Fruit fly (Drosophila melanogaster): ENCODE measurements around the gene IFT57.

Gene IFT57

DNA sequence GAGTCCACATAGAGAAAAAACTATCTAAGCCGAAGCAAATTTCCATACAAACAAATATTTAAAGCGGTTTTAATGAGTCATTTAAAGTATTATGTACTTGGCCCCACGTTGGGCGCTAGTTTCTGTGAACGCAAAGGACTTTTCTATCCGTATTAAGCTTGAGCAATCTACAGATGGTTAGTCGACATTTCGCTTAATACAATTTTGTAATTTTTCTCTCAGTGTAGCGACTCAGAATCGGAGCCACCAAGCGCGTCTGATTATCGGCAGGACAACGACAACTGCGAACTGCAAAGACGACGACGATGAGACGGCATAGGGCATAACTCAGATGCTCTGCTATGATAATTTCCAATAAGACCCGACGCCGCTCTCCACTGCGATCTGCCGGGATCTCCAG is 31.8 kb downstream of the IFT57 start:
- TF ChIP-seq ttk (optimal IDR thresholded peaks at IDR 0.05) (no peak), insv (optimal IDR thresholded peaks at IDR 0.05) (no peak), h (optimal IDR thresholded peaks at IDR 0.05) (no peak), psq (optimal IDR thresholded peaks at IDR 0.05) (no peak), Sin3A (optimal IDR thresholded peaks at IDR 0.05) (no peak), Myc (optimal IDR thresholded peaks at IDR 0.05) (no peak)

DNA sequence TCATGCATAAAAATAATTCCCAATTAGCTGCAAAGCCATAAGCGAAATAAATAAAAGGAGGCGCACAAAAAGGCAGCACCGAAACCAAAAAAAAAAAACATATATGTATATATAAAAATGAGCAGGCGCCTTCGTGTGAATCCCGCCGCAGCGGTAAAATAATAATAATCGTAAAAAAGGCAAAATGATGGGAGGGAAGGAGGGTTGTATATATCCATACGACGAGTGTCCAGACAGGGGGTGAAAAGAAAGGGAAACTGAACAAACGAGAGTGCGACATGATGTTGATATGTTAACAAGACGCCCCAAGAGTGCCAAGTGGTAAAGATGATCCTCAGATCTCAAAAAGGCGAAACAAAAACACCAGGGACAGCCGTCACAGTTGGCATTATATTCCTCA is 34.0 kb downstream of the IFT57 start:
- no peak for TF ChIP-seq Myc (optimal IDR thresholded peaks at IDR 0.05)
- TF ChIP-seq Sin3A (optimal IDR thresholded peaks at IDR 0.05), result no peak
- no peak for TF ChIP-seq psq (optimal IDR thresholded peaks at IDR 0.05)
- no peak for TF ChIP-seq insv (optimal IDR thresholded peaks at IDR 0.05)
- no peak for TF ChIP-seq h (optimal IDR thresholded peaks at IDR 0.05)
- TF ChIP-seq ttk (optimal IDR thresholded peaks at IDR 0.05), result no peak

DNA sequence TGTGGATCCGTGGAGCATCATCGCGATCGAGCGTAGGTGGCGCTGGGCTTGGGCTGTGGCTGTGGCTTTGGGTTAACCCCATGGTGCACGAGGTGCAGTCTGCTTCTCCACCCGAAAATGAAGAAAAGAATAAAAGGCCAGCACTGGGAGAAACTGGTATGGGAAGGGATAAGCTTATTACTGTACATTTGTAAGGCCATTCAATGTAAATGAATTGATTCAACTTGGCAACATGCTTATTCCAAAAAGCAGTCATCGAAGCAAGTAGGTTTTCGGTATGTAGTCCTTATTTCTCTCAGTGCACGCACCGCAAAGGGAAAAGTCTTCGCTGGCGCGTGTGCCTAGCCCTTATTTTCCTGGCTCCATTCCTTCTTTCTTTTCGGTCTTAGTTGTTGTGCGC is 35.9 kb downstream of the IFT57 start:
- TF ChIP-seq psq (optimal IDR thresholded peaks at IDR 0.05), result no peak
- TF ChIP-seq h (optimal IDR thresholded peaks at IDR 0.05), result no peak
- no peak for TF ChIP-seq ttk (optimal IDR thresholded peaks at IDR 0.05)
- no peak for TF ChIP-seq Myc (optimal IDR thresholded peaks at IDR 0.05)
- TF ChIP-seq insv (optimal IDR thresholded peaks at IDR 0.05), result no peak
- no peak for TF ChIP-seq Sin3A (optimal IDR thresholded peaks at IDR 0.05)

DNA sequence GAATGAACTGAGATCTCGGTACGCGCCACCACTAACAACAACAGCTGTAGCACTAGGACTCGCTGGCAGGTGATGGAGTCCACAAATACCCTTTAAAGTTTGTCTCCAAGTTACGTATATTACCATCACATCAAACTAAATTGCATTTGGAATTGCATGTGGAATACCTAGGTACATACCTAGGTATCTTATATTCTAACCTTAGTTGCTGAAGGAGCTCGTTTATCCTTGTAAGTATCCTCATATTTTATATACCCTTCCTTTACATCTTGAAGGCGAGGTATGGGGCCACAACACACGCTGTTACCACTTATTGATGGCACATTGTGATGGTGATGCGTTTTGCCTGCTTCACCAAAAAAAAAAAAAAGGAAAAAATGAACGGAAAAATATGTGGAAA is 36.8 kb downstream of the IFT57 start:
- TF ChIP-seq ttk (optimal IDR thresholded peaks at IDR 0.05) (no peak), insv (optimal IDR thresholded peaks at IDR 0.05) (no peak), Myc (optimal IDR thresholded peaks at IDR 0.05) (no peak), h (optimal IDR thresholded peaks at IDR 0.05) (no peak), Sin3A (optimal IDR thresholded peaks at IDR 0.05) (no peak), psq (optimal IDR thresholded peaks at IDR 0.05) (no peak)

DNA sequence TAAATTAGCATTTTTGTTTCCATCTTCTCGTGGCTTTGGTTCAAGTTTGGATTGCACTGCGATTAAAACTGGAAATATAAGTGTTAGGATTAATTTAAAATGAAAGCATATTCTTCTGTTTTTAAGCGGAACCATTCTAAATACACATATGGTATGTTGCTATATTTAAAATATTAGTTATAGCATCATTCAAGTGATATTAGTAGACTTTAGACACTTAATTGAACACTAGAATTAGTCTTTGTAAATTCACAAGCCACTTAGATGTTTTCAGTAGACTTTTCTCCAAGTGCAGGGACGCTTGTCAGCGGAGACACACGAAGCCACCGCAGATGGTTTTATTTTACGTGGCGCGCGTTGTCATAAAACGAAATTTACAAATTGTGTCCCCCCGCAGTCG is 39.3 kb downstream of the IFT57 start:
- no peak for TF ChIP-seq Sin3A (optimal IDR thresholded peaks at IDR 0.05)
- TF ChIP-seq Myc (optimal IDR thresholded peaks at IDR 0.05), result no peak
- no peak for TF ChIP-seq insv (optimal IDR thresholded peaks at IDR 0.05)

DNA sequence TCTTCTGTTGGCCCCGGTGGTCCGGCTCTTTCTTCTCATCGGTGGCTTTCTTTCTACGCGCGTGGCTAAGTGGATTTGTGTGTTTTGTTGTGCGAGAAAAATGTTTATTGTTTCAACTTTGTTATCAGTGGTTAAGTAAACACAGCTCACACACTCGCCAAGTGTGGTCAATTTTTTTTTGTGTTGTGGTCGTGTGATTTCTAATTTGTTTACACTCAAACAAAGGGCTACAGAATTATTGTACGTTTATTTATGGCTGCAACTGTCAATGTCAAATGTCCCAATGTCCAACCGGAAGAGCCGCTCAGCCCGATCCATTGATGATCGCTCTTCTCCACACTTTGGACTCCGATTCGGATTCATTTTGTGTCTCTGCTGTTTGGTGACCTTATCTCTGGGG is 40.0 kb downstream of the IFT57 start:
- TF ChIP-seq Myc (optimal IDR thresholded peaks at IDR 0.05) (no peak), psq (optimal IDR thresholded peaks at IDR 0.05) (no peak), ttk (optimal IDR thresholded peaks at IDR 0.05) (no peak), insv (optimal IDR thresholded peaks at IDR 0.05) (no peak), Sin3A (optimal IDR thresholded peaks at IDR 0.05) (no peak), h (optimal IDR thresholded peaks at IDR 0.05) (no peak)

DNA sequence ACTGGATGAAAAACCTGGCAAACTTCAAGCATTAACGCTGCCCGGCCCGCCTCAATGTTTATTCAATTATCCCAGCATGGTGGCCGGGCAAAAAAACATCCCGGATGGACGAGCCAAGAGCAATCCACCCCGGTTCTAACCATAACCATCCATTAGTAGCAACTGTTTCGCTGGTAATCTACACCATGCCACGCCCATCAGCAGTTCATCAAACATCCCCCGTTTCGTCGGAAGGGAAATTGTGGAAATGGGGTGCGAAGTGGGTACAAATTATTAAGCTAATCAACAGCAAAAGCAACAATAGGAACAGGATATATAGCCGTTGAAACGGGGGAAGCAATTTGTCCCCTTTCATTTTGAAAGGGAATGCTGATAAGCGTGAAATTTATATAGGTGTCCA is 40.9 kb downstream of the IFT57 start:
- TF ChIP-seq h (optimal IDR thresholded peaks at IDR 0.05) (no peak), psq (optimal IDR thresholded peaks at IDR 0.05) (no peak), insv (optimal IDR thresholded peaks at IDR 0.05) (no peak), Myc (optimal IDR thresholded peaks at IDR 0.05) (no peak), Sin3A (optimal IDR thresholded peaks at IDR 0.05) (no peak)

DNA sequence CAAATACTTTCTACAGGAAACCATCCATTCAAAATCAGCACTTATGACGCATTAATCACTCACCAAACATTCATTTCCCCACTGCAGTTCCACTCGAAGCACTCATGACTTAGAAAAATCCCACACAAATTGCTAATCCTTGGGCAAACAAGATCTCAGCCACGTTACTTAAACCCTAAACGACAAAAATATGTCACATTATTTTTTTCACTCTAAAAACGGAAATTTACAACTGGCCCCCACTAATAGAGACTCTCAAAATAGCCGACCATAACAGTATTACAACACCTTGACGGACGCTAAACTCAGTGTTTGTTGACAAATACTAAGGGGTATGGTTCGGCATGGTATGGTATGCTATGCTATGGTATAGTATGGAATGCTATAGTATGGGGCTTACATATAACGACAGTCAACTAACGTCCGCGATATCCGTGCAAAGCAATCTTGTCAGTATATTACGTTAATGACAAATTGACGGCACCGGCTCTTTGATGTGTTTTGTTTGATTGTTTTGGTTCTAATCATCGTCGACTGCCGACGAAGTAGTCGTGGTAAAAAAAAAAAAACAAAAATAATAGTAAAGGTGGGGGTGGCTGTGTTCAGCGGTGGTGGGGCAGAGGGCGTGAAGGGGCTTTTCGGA is 42.1 kb downstream of the IFT57 start:
- TF ChIP-seq insv (optimal IDR thresholded peaks at IDR 0.05) (no peak), Myc (optimal IDR thresholded peaks at IDR 0.05) (no peak), ttk (optimal IDR thresholded peaks at IDR 0.05) (no peak), h (optimal IDR thresholded peaks at IDR 0.05) (no peak), psq (optimal IDR thresholded peaks at IDR 0.05) (no peak), Sin3A (optimal IDR thresholded peaks at IDR 0.05) (no peak)

DNA sequence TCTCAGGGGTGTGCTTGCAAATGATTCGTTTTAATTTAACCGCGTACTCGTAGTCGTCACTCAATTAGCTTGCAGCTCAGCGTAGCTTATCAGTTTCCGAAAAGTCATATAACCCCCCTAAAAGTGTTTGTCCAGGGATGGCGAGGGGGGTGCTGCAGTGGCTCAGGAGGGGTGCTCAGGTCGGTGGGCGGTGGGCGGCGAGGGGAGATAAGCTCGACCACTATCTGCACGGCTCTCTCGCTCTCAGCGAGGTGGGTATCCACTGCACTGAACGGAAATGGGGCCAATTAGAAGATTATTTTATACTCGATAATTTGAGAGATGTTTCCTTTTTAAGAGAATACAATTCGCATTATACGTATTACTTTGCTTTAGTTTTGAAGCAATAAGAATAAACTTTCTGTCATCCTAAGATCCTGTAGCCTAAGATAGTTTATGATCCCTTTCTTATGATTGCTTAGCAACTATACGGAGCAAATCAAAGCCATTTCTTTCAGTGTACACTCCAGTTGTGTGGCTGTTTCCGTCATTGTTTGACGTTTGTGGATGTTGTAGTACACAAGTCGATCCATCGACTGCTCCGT is 42.7 kb downstream of the IFT57 start:
- TF ChIP-seq insv (optimal IDR thresholded peaks at IDR 0.05) (no peak), psq (optimal IDR thresholded peaks at IDR 0.05) (no peak), h (optimal IDR thresholded peaks at IDR 0.05) (no peak), ttk (optimal IDR thresholded peaks at IDR 0.05) (no peak), Myc (optimal IDR thresholded peaks at IDR 0.05) (no peak), Sin3A (optimal IDR thresholded peaks at IDR 0.05) (no peak)

DNA sequence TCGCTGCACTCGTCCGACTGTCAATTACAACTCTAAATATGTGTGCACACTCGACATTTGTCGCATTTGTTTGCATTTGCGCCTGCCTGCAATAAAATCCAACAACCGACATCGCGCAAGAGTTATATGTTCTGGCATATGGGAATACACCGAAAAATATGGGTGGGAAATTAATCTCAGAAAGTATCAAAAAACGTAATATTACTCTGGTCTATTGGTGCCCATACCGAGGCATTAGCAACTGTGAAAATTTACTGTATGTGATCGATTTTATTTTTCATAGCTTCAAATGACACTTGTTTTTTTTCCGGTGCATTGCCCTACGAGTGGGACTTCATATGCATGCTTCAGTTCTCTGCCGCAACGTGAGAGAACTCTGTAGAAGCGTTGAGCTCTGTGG is 43.3 kb downstream of the IFT57 start:
- TF ChIP-seq insv (optimal IDR thresholded peaks at IDR 0.05) (no peak), Sin3A (optimal IDR thresholded peaks at IDR 0.05) (no peak), h (optimal IDR thresholded peaks at IDR 0.05) (no peak), psq (optimal IDR thresholded peaks at IDR 0.05) (no peak), Myc (optimal IDR thresholded peaks at IDR 0.05) (no peak), ttk (optimal IDR thresholded peaks at IDR 0.05) (no peak)

DNA sequence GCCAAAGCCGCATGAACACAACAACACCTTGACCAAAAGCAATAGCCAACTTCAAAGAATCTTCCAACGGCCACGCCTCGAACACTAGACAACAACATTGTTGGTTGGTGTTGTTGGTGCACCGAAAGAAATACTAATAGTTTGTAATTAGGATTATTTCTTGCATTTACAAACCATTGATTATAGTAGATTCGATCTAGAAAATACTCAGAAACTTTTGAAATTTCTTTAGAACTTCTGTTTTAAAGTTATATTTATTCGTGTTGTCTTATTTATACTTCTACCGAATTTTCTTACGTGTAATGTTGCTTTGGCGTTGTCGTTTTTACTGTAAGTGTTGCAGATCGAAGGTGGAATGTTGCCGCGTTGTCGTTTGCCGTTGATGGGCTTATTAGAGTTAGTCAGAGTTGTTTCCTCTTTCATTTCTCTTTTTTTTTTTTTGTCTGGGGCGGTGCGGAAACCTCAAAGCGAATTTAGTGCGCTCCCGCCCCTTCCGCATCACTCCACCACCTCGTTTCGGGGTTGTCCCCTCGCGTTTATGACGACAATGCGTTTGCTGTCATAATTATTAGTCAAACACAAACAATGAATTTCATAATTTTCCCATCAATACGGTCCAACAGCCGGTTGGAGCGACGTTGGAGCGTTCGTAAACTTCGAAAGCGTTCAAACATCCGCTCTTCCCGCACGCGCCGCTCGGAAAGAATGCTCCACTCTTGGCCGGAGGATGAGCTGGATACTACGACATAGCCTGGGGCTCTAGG is 45.3 kb downstream of the IFT57 start, which contains the start of gene CG43815:
TSS of gene CG43815 (plus strand) at position 532 of the 764 bp plus-strand sequence.
- TF ChIP-seq Myc (optimal IDR thresholded peaks at IDR 0.05), result no peak

DNA sequence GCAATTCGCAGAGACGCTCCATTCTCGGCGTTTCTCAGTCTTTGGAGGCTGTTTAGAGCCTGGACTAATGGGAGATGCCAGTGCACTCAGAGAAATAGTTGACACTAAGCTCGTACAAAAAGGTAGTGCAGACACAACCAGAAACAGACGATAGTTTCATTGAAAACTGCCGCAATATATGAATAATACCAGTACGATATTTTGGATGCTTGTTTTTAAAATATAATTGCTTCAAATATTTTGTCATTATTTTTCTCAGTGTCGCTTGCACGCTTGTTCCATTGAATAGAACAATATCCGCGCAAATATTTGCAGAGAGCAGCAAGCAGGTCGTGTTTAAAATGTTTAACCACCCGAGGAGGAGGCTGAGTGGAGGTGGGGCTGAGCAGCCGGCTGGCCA is 45.9 kb downstream of the IFT57 start:
- TF ChIP-seq ttk (optimal IDR thresholded peaks at IDR 0.05) (no peak), Myc (optimal IDR thresholded peaks at IDR 0.05) (no peak), insv (optimal IDR thresholded peaks at IDR 0.05) (no peak), h (optimal IDR thresholded peaks at IDR 0.05) (no peak), psq (optimal IDR thresholded peaks at IDR 0.05) (no peak), Sin3A (optimal IDR thresholded peaks at IDR 0.05) (no peak)
